Worm (Caenorhabditis elegans): ENCODE measurements around the gene F53B1.9.

DNA sequence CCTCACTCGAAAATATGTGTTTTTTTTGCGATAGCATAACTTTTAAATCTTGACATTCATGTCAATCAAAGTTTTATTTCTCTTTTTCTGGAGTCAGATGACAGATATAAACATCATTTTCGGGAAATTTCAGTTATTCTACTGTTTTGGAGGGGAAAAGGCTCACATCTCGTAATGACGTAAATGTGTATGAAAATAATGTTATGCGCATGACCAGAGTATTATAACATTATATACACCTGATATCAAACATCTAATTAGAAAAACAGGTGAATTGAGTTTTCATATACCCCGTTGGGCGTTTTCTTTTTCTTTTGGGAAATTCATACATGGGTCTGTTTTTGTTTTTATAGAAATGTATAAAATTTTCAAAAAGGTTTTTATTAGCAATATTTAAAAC, 12.6 kb upstream of the F53B1.9 start:
- TF ChIP-seq dao-5 (tag; optimal IDR thresholded peaks at IDR 0.05), result no peak
- TF ChIP-seq him-1 (tag; optimal IDR thresholded peaks at IDR 0.05), result no peak
- TF ChIP-seq W03F9.2 (tag; optimal IDR thresholded peaks at IDR 0.05), result no peak
